Worm (Caenorhabditis elegans) whole organism, early embryonic: ENCODE results near the gene gst-9.
"Not testable (repeated sequence)": the region's sequence is repeated elsewhere in the genome, so short reads cannot be mapped to it uniquely, and the experiment has no call there.

Experiments used
- B0310.2 ChIP-seq: sonication (generic microtip); optimal IDR thresholded peaks from 2 replicates; lab custom pipeline; 2016; ENCODE audit warnings: mild to moderate bottlenecking, missing genetic modification characterization, missing compliant biosample characterization
- F13C5.2 ChIP-seq: sonication (generic microtip); optimal IDR thresholded peaks from 2 replicates; lab custom pipeline; 2017; ENCODE audit warnings: mild to moderate bottlenecking, missing genetic modification characterization, inconsistent platforms, missing compliant biosample characterization
- aly-1 ChIP-seq: sonication (generic microtip); optimal IDR thresholded peaks from 2 replicates; lab custom pipeline; 2016; ENCODE audit warnings: missing genetic modification characterization, missing compliant biosample characterization
- ama-1 ChIP-seq: fragments of 150-350 bp; optimal IDR thresholded peaks from 2 replicates; lab custom pipeline; 2014
- ceh-13 ChIP-seq: fragments of 200-800 bp; sonication (Bioruptor generic); optimal IDR thresholded peaks from 2 replicates; lab custom pipeline; 2018; ENCODE audit warnings: mild to moderate bottlenecking, missing genetic modification characterization, missing compliant biosample characterization
- ceh-36 ChIP-seq: sonication (generic microtip); optimal IDR thresholded peaks from 2 replicates; lab custom pipeline; 2016; ENCODE audit warnings: missing genetic modification characterization, inconsistent platforms, missing compliant biosample characterization
- ets-7 ChIP-seq: sonication (generic microtip); optimal IDR thresholded peaks from 2 replicates; lab custom pipeline; 2016; ENCODE audit warnings: missing genotype, missing genetic modification characterization, missing compliant biosample characterization
- flt-1 ChIP-seq: fragments of 200-800 bp; sonication (Bioruptor generic); IDR thresholded peaks from 2 replicates; pipeline ENCODE4 v1.3.6; 2022; ENCODE audit warnings: missing genetic modification characterization, missing compliant biosample characterization
- hmbx-1 ChIP-seq: sonication (generic microtip); optimal IDR thresholded peaks from 2 replicates; lab custom pipeline; 2016; ENCODE audit warnings: mild to moderate bottlenecking, missing genetic modification characterization, missing compliant biosample characterization
- hmg-4 ChIP-seq: fragments of 200-800 bp; sonication (Bioruptor generic); optimal IDR thresholded peaks from 2 replicates; lab custom pipeline; 2018; ENCODE audit warnings: mild to moderate bottlenecking, missing genetic modification characterization, missing compliant biosample characterization
- hnd-1 ChIP-seq: sonication (generic microtip); optimal IDR thresholded peaks from 2 replicates; lab custom pipeline; 2016; ENCODE audit warnings: missing genetic modification characterization, missing compliant biosample characterization
- pes-1 ChIP-seq: fragments of 200-800 bp; sonication (Bioruptor generic); IDR thresholded peaks from 2 replicates; pipeline ENCODE4 v1.3.6; 2022; ENCODE audit warnings: missing genetic modification reagents, missing genetic modification characterization, missing compliant biosample characterization
- scrt-1 ChIP-seq: fragments of 200-800 bp; sonication (Bioruptor generic); IDR thresholded peaks from 2 replicates; pipeline ENCODE4 v1.3.6; 2022; ENCODE audit warnings: missing genetic modification characterization, missing compliant biosample characterization
- sea-1 ChIP-seq: fragments of 200-800 bp; sonication (Bioruptor generic); conservative IDR thresholded peaks from 2 replicates; pipeline ENCODE4 v1.3.6; 2022; ENCODE audit warnings: missing genetic modification characterization, missing compliant biosample characterization
- tbx-11 ChIP-seq: fragments of 200-800 bp; sonication (Bioruptor generic); IDR thresholded peaks from 2 replicates; pipeline ENCODE4 v1.3.6; 2022; ENCODE audit warnings: missing genetic modification characterization, missing compliant biosample characterization
- tbx-37 ChIP-seq: fragments of 200-800 bp; sonication (Bioruptor generic); conservative IDR thresholded peaks from 2 replicates; pipeline ENCODE4 v1.3.6; 2022; ENCODE audit warnings: missing genetic modification reagents, missing genetic modification characterization, missing compliant biosample characterization
- tra-4 ChIP-seq: sonication (generic microtip); optimal IDR thresholded peaks from 2 replicates; lab custom pipeline; 2017; ENCODE audit warnings: missing genetic modification characterization, missing compliant biosample characterization

Gene gst-9

ce11 chrII:4916462-4916861 is 25.1 kb downstream of the gst-9 start, which contains the start of gene msp-31:
Gene msp-31 (minus strand): TSS chrII:4916562.
- not testable (repeated sequence) for TF ChIP-seq flt-1 (GFP tag; lab: Robert Waterston, UW); B0310.2; hmbx-1 (tag; lab: Kevin White, UChicago)

ce11 chrII:4918501-4919021 is 27.2 kb downstream of the gst-9 start:
- no peak for TF ChIP-seq tbx-37 (GFP tag; lab: Robert Waterston, UW)
- no peak for TF ChIP-seq hnd-1 (tag; lab: Kevin White, UChicago)
- TF ChIP-seq sea-1 = no peak
- TF ChIP-seq hmg-4 = no peak
- TF ChIP-seq ets-7 = no peak
- TF ChIP-seq tbx-11 (GFP tag; lab: Robert Waterston, UW) = no peak
- TF ChIP-seq F13C5.2 (tag; lab: Kevin White, UChicago) = no peak
- TF ChIP-seq ama-1 = no peak
- no peak for TF ChIP-seq ceh-13
- TF ChIP-seq B0310.2 = no peak
- no peak for TF ChIP-seq aly-1 (tag; lab: Kevin White, UChicago)
- TF ChIP-seq hmbx-1 (tag; lab: Kevin White, UChicago) = no peak
- no peak for TF ChIP-seq flt-1 (GFP tag; lab: Robert Waterston, UW)

- TF ChIP-seq F13C5.2 (tag; lab: Kevin White, UChicago) (no peak), ets-7 (no peak), hnd-1 (tag; lab: Kevin White, UChicago) (no peak), flt-1 (GFP tag; lab: Robert Waterston, UW) (no peak), aly-1 (tag; lab: Kevin White, UChicago) (no peak), tbx-37 (GFP tag; lab: Robert Waterston, UW) (no peak), scrt-1 (GFP tag; lab: Robert Waterston, UW) (no peak), hmg-4 (no peak), sea-1 (no peak), pes-1 (no peak), tra-4 (tag; lab: Kevin White, UChicago) (no peak), ama-1 (no peak)
Measured at ce11 chrII:4920608-4921007, 29.2 kb downstream of the gst-9 start.

ce11 chrII:4924729-4925128 is 33.3 kb downstream of the gst-9 start:
- TF ChIP-seq hmg-4 = no peak
- TF ChIP-seq ets-7 = no peak
- no peak for TF ChIP-seq aly-1 (tag; lab: Kevin White, UChicago)
- no peak for TF ChIP-seq B0310.2
- TF ChIP-seq F13C5.2 (tag; lab: Kevin White, UChicago) = no peak
- TF ChIP-seq tra-4 (tag; lab: Kevin White, UChicago) = no peak
- no peak for TF ChIP-seq sea-1
- TF ChIP-seq ceh-13 = no peak
- TF ChIP-seq ceh-36 (tag; lab: Kevin White, UChicago) = no peak
- TF ChIP-seq flt-1 (GFP tag; lab: Robert Waterston, UW) = no peak
- no peak for TF ChIP-seq hmbx-1 (tag; lab: Kevin White, UChicago)
- no peak for TF ChIP-seq tbx-11 (GFP tag; lab: Robert Waterston, UW)

- no peak for TF ChIP-seq F13C5.2 (tag; lab: Kevin White, UChicago)
- no peak for TF ChIP-seq tbx-37 (GFP tag; lab: Robert Waterston, UW)
- TF ChIP-seq aly-1 (tag; lab: Kevin White, UChicago) = no peak
- TF ChIP-seq hmbx-1 (tag; lab: Kevin White, UChicago) = no peak
- no peak for TF ChIP-seq pes-1
- no peak for TF ChIP-seq ceh-13
- no peak for TF ChIP-seq tbx-11 (GFP tag; lab: Robert Waterston, UW)
- no peak for TF ChIP-seq hnd-1 (tag; lab: Kevin White, UChicago)
- no peak for TF ChIP-seq ceh-36 (tag; lab: Kevin White, UChicago)
- no peak for TF ChIP-seq hmg-4
- TF ChIP-seq tra-4 (tag; lab: Kevin White, UChicago) = no peak
- TF ChIP-seq scrt-1 (GFP tag; lab: Robert Waterston, UW) = no peak
- TF ChIP-seq ama-1 = no peak
- no peak for TF ChIP-seq B0310.2
Measured at ce11 chrII:4925198-4925764, 33.9 kb downstream of the gst-9 start, which contains the start of gene aagr-2. Gene aagr-2 (minus strand): TSS chrII:4925248.

ce11 chrII:4928367-4928766 is 37.0 kb downstream of the gst-9 start:
- peak; percentile 64; the same call in 1 of the 2 replicates for TF ChIP-seq tbx-11 (GFP tag; lab: Robert Waterston, UW)
- TF ChIP-seq flt-1 (GFP tag; lab: Robert Waterston, UW) = peak; percentile 71
- TF ChIP-seq tbx-37 (GFP tag; lab: Robert Waterston, UW) = peak; percentile 64
- 0 out of 2 replicates have a peak, but pooled peaks have one; percentile 52 for TF ChIP-seq sea-1
- peak; percentile 75; the same call in 1 of the 2 replicates for TF ChIP-seq pes-1

ce11 chrII:4931286-4931685 is 39.9 kb downstream of the gst-9 start:
- TF ChIP-seq B0310.2 (no peak), aly-1 (tag; lab: Kevin White, UChicago) (no peak), hmbx-1 (tag; lab: Kevin White, UChicago) (no peak), ama-1 (no peak), hmg-4 (no peak), tbx-37 (GFP tag; lab: Robert Waterston, UW) (no peak)

ce11 chrII:4932727-4933126 is 41.3 kb downstream of the gst-9 start, which contains the start of gene msp-152:
Gene msp-152 (plus strand): TSS chrII:4933027.
- TF ChIP-seq hnd-1 (tag; lab: Kevin White, UChicago); flt-1 (GFP tag; lab: Robert Waterston, UW); tbx-37 (GFP tag; lab: Robert Waterston, UW): not testable (repeated sequence)
